Worm (Caenorhabditis elegans) whole organism, early embryonic: ENCODE measurements around the gene mev-1.

Experiments
- B0310.2 ChIP-seq: sonication (generic microtip); optimal IDR thresholded peaks from 2 replicates; lab custom pipeline; 2016; ENCODE audit warnings: mild to moderate bottlenecking, missing genetic modification characterization, missing compliant biosample characterization
- F13C5.2 ChIP-seq: sonication (generic microtip); optimal IDR thresholded peaks from 2 replicates; lab custom pipeline; 2017; ENCODE audit warnings: mild to moderate bottlenecking, missing genetic modification characterization, inconsistent platforms, missing compliant biosample characterization
- ama-1 ChIP-seq: fragments of 150-350 bp; optimal IDR thresholded peaks from 2 replicates; lab custom pipeline; 2014
- hmbx-1 ChIP-seq: sonication (generic microtip); optimal IDR thresholded peaks from 2 replicates; lab custom pipeline; 2016; ENCODE audit warnings: mild to moderate bottlenecking, missing genetic modification characterization, missing compliant biosample characterization
- hnd-1 ChIP-seq: sonication (generic microtip); optimal IDR thresholded peaks from 2 replicates; lab custom pipeline; 2016; ENCODE audit warnings: missing genetic modification characterization, missing compliant biosample characterization
- scrt-1 ChIP-seq: fragments of 200-800 bp; sonication (Bioruptor generic); IDR thresholded peaks from 2 replicates; pipeline ENCODE4 v1.3.6; 2022; ENCODE audit warnings: missing genetic modification characterization, missing compliant biosample characterization
- sea-1 ChIP-seq: fragments of 200-800 bp; sonication (Bioruptor generic); conservative IDR thresholded peaks from 2 replicates; pipeline ENCODE4 v1.3.6; 2022; ENCODE audit warnings: missing genetic modification characterization, missing compliant biosample characterization
- tra-4 ChIP-seq: sonication (generic microtip); optimal IDR thresholded peaks from 2 replicates; lab custom pipeline; 2017; ENCODE audit warnings: missing genetic modification characterization, missing compliant biosample characterization

- no peak for TF ChIP-seq B0310.2 (tag; lab: Kevin White, UChicago)
- TF ChIP-seq scrt-1 (GFP tag; lab: Robert Waterston, UW) = no peak
- TF ChIP-seq ama-1 (lab: Kevin White, UChicago) = no peak
- TF ChIP-seq hnd-1 = no peak
- TF ChIP-seq sea-1 (GFP tag; lab: Robert Waterston, UW) = no peak
- TF ChIP-seq hmbx-1 = no peak
- TF ChIP-seq tra-4 (tag; lab: Kevin White, UChicago) = no peak
- no peak for TF ChIP-seq F13C5.2 (tag; lab: Kevin White, UChicago)
These were observed 4.3 kb upstream of the mev-1 start for ce11 chrIII:10329811-10330210.
